Fruit fly (Drosophila melanogaster) whole organism, larva: Measurements from ENCODE around the gene Ude.

Experiments
- noc ChIP-seq: fragments of 200-800 bp; sonication (Bioruptor generic); optimal IDR thresholded peaks from 3 replicates; lab custom pipeline; 2019; ENCODE audit warnings: missing biosample characterization, mild to moderate bottlenecking, missing genetic modification characterization, moderate library complexity

Ude gene

dm6 chr3R:24768538-24769401 is 30.7 kb downstream of the Ude start, which contains the start of gene CG13631:
Gene CG13631 (plus strand): TSS chr3R:24769351.
- peak; percentile 32 for TF ChIP-seq noc

- TF ChIP-seq noc, result no peak
Observed at dm6 chr3R:24767667-24768340, 31.7 kb downstream of the Ude start.

DNA sequence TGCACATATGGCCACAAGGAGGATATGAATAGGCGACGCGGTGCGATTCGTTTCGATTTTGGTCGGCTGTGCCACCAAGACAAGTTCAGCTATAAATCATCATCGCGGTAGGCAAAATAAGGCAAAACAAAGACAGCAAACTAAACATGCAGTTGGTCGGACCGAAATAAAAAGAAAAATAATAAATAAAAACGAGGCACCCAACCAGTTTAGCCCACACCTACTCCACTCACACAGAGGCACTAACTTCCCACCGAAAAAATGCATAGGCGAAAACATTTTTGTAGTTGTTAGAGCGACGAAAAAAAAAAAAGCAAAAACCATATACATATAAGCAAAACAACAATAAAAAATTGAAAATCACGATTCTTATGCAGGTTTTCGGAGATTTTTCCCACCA is 32.8 kb downstream of the Ude start:
- TF ChIP-seq noc, result no peak

- TF ChIP-seq noc, result no peak
Observed at dm6 chr3R:24764971-24765370, 34.5 kb downstream of the Ude start, which contains the start of gene AstA. Gene AstA (minus strand): TSS chr3R:24765071.

DNA sequence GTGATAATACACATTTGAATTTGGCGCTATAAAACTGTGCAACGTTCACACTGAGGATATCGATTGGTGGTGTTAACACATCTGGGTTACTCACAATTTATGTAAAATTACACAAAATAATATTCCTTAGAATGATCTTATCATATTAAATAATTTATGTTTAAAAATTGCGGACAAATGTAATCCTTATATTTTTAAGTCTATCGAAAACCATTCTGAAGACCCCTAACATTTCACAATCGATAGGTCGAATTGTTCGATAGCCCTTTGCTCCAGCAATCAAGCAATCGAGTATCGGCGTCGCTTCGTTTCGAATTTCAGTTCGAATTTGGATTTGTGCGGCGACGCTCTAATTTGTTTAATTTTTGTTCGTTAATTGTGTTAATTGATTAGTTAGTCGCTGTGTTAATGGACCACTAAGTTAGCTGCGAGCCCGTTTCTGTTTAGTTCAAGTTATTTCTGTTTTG is 45.9 kb downstream of the Ude start, which contains the start of gene asp:
asp (plus strand) TSS at position 289 of the 467 bp plus-strand sequence.
- no peak for TF ChIP-seq noc

DNA sequence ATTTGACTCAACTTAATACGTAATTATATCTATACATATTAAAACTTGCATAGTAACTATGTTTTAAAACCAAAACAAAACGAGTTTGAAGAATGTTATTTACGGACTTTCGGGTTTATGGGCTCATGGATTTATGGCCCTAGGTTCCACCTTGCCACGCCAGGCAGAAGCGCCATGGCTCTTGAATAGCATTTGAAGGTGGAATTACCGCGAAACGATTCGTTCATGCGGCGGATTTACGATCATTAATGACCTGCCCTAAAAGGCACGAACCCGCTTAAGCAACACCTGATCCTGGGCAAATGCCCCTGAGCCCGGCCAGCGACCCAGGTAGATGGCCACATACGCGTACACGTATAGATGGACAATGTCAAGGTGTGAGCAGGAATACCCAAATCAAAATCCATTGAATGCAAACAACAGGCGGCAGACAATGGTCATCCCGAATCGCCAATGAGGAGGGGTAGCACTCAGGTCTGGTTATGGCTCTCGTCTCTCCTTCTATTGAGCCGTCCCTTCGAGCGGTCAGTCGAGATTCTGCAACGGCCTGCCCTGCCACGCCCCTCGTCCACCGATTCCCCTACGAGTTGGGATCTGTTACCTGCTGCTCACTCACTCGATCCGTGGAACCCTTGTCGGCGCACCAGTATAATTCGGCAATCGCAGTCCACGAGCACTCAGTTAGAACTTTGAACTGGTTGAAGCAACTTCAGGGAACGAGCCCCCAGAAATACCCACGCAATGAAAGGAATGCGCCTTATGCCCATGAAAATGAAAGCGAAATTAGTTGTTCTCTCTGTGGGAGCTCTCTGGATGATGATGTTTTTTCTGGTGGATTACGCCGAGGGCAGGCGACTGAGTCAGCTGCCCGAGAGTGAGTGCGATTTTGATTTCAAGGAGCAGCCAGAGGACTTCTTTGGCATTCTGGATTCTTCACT is 50.1 kb downstream of the Ude start, which contains the start of gene tld:
tld (plus strand) TSS at position 677 of the 938 bp plus-strand sequence.
- no peak for TF ChIP-seq noc
